Worm (Caenorhabditis elegans) whole organism, mixed stage, embryonic: ENCODE data around the gene ptp-2.

ENCODE experiments used
- ham-2 ChIP-seq: fragments of 200-800 bp; sonication (Bioruptor generic); optimal IDR thresholded peaks from 2 replicates; lab custom pipeline; 2018; ENCODE audit warnings: mild to moderate bottlenecking, missing genetic modification characterization, missing compliant biosample characterization
- mab-5 ChIP-seq: fragments of 150-350 bp; optimal IDR thresholded peaks from 2 replicates; lab custom pipeline; 2014; ENCODE audit warnings: missing biosample characterization, missing genetic modification characterization
- nhr-237 ChIP-seq: fragments of 150-350 bp; optimal IDR thresholded peaks from 2 replicates; lab custom pipeline; 2014; ENCODE audit warnings: missing biosample characterization, missing genetic modification characterization
- pha-4 ChIP-seq: fragments of 150-350 bp; optimal IDR thresholded peaks from 2 replicates; lab custom pipeline; 2018; ENCODE audit warnings: missing biosample characterization, missing genetic modification reagents, missing genetic modification characterization
- unc-39 ChIP-seq: fragments of 150-350 bp; optimal IDR thresholded peaks from 2 replicates; lab custom pipeline; 2014; ENCODE audit warnings: missing biosample characterization, missing genetic modification characterization
- unc-62 ChIP-seq: fragments of 150-350 bp; optimal IDR thresholded peaks from 2 replicates; lab custom pipeline; 2014; ENCODE audit warnings: missing biosample characterization, missing genetic modification reagents, missing genetic modification characterization
- ztf-11 ChIP-seq: fragments of 150-350 bp; optimal IDR thresholded peaks from 2 replicates; lab custom pipeline; 2014; ENCODE audit warnings: missing biosample characterization, missing genetic modification characterization

DNA sequence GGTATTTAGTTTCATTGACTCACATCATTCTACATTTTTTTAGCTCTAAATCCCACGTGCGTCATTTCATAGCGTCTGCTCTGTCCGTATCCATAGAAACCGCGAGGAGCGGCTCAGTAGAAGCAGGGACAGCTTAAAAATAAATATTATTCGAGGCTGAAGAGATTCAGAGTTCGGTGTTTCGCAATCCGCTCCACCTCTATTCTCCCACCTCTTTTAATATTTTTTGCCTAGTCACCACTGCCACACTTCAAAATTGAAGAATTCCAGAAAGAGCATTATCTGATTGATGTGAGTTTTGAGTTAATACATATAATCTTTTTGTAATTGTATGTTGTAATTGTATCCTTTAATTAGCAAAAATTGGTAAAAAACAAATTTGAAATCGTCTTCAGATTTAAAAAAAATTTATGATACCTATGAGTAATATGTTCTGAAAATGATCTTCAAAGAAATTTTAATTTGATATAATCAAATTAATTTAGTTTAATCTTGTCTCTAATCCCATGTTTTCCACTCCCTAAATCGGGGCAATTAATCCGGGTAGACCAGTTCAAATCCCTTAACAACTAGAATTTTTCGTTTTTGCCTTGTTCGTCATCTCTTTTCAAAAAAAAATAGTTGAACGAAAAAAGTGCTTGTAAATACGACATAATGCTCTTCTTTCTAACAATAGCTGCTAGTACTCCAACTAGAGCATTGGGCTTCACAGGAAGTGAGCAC, 28.9 kb upstream of the ptp-2 start:
- TF ChIP-seq mab-5 (tag; lab: Kevin White, UChicago): no peak
- TF ChIP-seq ham-2 (GFP tag; lab: Kevin White, UChicago): no peak
- no peak for TF ChIP-seq nhr-237
- TF ChIP-seq ztf-11 (tag; lab: Kevin White, UChicago): no peak
- no peak for TF ChIP-seq pha-4 (tag; lab: Kevin White, UChicago)
- TF ChIP-seq unc-39: no peak
- TF ChIP-seq unc-62 (GFP tag; lab: Kevin White, UChicago): no peak
